Fruit fly (Drosophila melanogaster): ENCODE measurements around the gene CG15725.

- TF ChIP-seq insv (optimal IDR thresholded peaks at IDR 0.05) = no peak
- TF ChIP-seq psq (optimal IDR thresholded peaks at IDR 0.05) = no peak
- no peak for TF ChIP-seq Myc (optimal IDR thresholded peaks at IDR 0.05)
- no peak for TF ChIP-seq h (optimal IDR thresholded peaks at IDR 0.05)
- no peak for TF ChIP-seq Sin3A (optimal IDR thresholded peaks at IDR 0.05)
These were observed 26.8 kb downstream of the CG15725 start for dm6 chrX:12732486-12732885.

All from Kc167 (cell line).